Fruit fly (Drosophila melanogaster): ENCODE data around the gene CG11262.

- TF ChIP-seq pan (optimal IDR thresholded peaks at IDR 0.05): no peak
- no peak for TF ChIP-seq foxo (GFP tag; optimal IDR thresholded peaks at IDR 0.05)
- no peak for TF ChIP-seq h (GFP tag; optimal IDR thresholded peaks at IDR 0.05)
- no peak for TF ChIP-seq Dfd (GFP tag; optimal IDR thresholded peaks at IDR 0.05)
These were observed 45.5 kb upstream of the CG11262 start for dm6 chr3L:12949386-12949785.
